Worm (Caenorhabditis elegans): ENCODE measurements around the gene C14A11.2.

DNA sequence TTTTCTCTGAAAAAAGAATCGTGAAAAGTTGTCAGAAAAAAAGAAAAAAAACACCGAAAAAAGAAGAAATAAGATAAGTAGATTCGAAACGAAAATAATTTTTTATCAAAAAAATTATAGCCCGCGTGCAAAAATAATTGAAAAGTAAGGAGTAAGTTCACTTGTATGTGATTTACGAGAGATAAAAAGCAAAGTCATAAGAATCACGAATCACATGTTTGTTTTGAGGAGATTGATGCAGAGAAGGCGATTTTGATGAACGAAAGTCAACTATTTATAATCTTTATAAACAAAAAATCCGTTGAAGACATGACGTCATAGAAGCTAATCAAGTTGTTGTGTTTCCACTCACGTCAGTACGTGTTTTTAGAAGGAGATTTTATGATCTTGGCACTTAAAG is 37.4 kb downstream of the C14A11.2 start, which contains the start of gene Y71H10B.1:
- TF ChIP-seq K02D7.2 (tag; optimal IDR thresholded peaks at IDR 0.05) (no peak), pha-4 (tag; optimal IDR thresholded peaks at IDR 0.05) (no peak)

Measured in whole organism, late embryonic.